Worm (Caenorhabditis elegans): Measurements from ENCODE around the gene atg-9.

The atg-9 gene

ce11 chrV:378231-378630, 29.0 kb downstream of the atg-9 start (continued):
- TF ChIP-seq lin-29 (GFP tag; IDR thresholded peaks at IDR 0.05) (no peak), ama-1 (optimal IDR thresholded peaks at IDR 0.05) (no peak), ctbp-1 (GFP tag; IDR thresholded peaks at IDR 0.05) (no peak)

- TF ChIP-seq ceh-44 (GFP tag; IDR thresholded peaks at IDR 0.05) (no peak), zag-1 (tag; optimal IDR thresholded peaks at IDR 0.05) (no peak), F37D6.2 (tag; optimal IDR thresholded peaks at IDR 0.05) (no peak), lin-1 (GFP tag; IDR thresholded peaks at IDR 0.05) (no peak), egl-27 (tag; optimal IDR thresholded peaks at IDR 0.05) (no peak), egl-43 (GFP tag; IDR thresholded peaks at IDR 0.05) (no peak), snpc-1.2 (GFP tag; IDR thresholded peaks at IDR 0.05) (no peak), Y75B8A.6 (GFP tag; IDR thresholded peaks at IDR 0.05) (no peak)
Observed at ce11 chrV:380186-380585, 31.0 kb downstream of the atg-9 start, which contains the start of gene mltn-8. mltn-8 (minus strand) TSS chrV:380286.

- peak; percentile 73 for TF ChIP-seq hlh-30 (tag; optimal IDR thresholded peaks at IDR 0.05; ENCODE audit: insufficient read depth)
- TF ChIP-seq mdt-29 (GFP tag; IDR thresholded peaks at IDR 0.05): no peak
- TF ChIP-seq mep-1 (tag; optimal IDR thresholded peaks at IDR 0.05): no peak
- TF ChIP-seq set-16 (GFP tag; IDR thresholded peaks at IDR 0.05): no peak
- no peak for TF ChIP-seq spr-1 (tag; optimal IDR thresholded peaks at IDR 0.05)
- peak in 1 of 2 experiments; percentile 93 for TF ChIP-seq unc-62 (GFP tag; optimal IDR thresholded peaks at IDR 0.05 in 1 of 2)
- TF ChIP-seq unc-62 (tag; optimal IDR thresholded peaks at IDR 0.05): no peak
- no peak for TF ChIP-seq F44E2.7 (GFP tag; IDR thresholded peaks at IDR 0.05)
- no peak for TF ChIP-seq lin-13 (GFP tag; optimal IDR thresholded peaks at IDR 0.05)
- TF ChIP-seq hlh-11 (tag; optimal IDR thresholded peaks at IDR 0.05): peak; percentile 87
- peak; percentile 51 for TF ChIP-seq aha-1 (tag)
- no peak for TF ChIP-seq D1046.2 (GFP tag; IDR thresholded peaks at IDR 0.05)
- TF ChIP-seq lsy-2 (tag; optimal IDR thresholded peaks at IDR 0.05): peak in 1 of 2 experiments; percentile 33
- TF ChIP-seq skn-1 (tag; optimal IDR thresholded peaks at IDR 0.05): no peak
- peak; percentile 6 for TF ChIP-seq pqm-1 (tag; optimal IDR thresholded peaks at IDR 0.05)
- TF ChIP-seq cey-2 (tag; optimal IDR thresholded peaks at IDR 0.05; ENCODE audit: borderline replicate concordance, insufficient read depth): peak; percentile 82
- peak; percentile 91 for TF ChIP-seq mxl-3 (GFP tag; optimal IDR thresholded peaks at IDR 0.05)
- peak; percentile 48 for TF ChIP-seq dve-1 (tag; optimal IDR thresholded peaks at IDR 0.05; ENCODE audit: insufficient read depth)
- TF ChIP-seq nhr-48 (tag; optimal IDR thresholded peaks at IDR 0.05): peak; percentile 88
- no peak for TF ChIP-seq ZK546.5 (tag; optimal IDR thresholded peaks at IDR 0.05)
- no peak for TF ChIP-seq ces-1 (GFP tag; optimal IDR thresholded peaks at IDR 0.05)
- TF ChIP-seq nhr-10 (tag; optimal IDR thresholded peaks at IDR 0.05): peak; percentile 11
- TF ChIP-seq dmd-6 (GFP tag; IDR thresholded peaks at IDR 0.05): peak; percentile 43
- TF ChIP-seq lir-3 (tag; optimal IDR thresholded peaks at IDR 0.05): no peak
- no peak for TF ChIP-seq ZK337.2 (GFP tag; IDR thresholded peaks at IDR 0.05)
- no peak for TF ChIP-seq ceh-32 (tag; optimal IDR thresholded peaks at IDR 0.05; ENCODE audit: poor library complexity)
- TF ChIP-seq nhr-28 (tag; optimal IDR thresholded peaks at IDR 0.05): peak; percentile 87
- TF ChIP-seq lin-1 (GFP tag; IDR thresholded peaks at IDR 0.05): no peak
- TF ChIP-seq nhr-237 (tag; optimal IDR thresholded peaks at IDR 0.05): no peak
- peak; percentile 36 for TF ChIP-seq nhr-25 (tag; optimal IDR thresholded peaks at IDR 0.05; ENCODE audit: borderline replicate concordance, insufficient read depth)
- TF ChIP-seq daf-16 (GFP tag; optimal IDR thresholded peaks at IDR 0.05): no peak
- peak; percentile 68 for TF ChIP-seq daf-16 (tag; optimal IDR thresholded peaks at IDR 0.05)
- TF ChIP-seq mdl-1 (tag; optimal IDR thresholded peaks at IDR 0.05): peak; percentile 45 to 88
- TF ChIP-seq nhr-76 (tag; optimal IDR thresholded peaks at IDR 0.05): no peak
Observed at ce11 chrV:381227-381950, 32.2 kb downstream of the atg-9 start, which contains the start of gene ZK6.8. ZK6.8 (plus strand) TSS chrV:381908.

All from whole organism, L4 larva.